Worm (Caenorhabditis elegans): ENCODE data around the gene zig-6.

The zig-6 gene

DNA sequence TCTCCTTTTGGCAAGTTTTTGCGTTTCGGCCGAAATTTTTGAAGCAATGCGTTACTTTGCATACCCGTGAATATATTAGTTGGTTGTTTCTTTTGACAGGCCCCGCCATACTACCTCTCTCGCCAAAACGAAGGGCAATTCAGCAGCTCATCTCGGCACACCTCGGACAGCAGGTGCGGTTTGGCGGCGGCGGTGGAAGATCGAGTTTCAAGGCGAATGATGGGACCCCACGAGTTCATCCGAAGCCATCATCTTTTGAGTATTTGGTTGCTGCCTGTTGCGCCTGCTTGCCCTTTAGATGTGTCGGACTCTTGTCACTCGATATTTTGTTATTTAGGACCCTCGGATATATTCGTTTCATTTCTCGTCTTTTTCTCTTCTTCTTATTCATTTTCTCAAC lies 19.4 kb upstream of the zig-6 start:
- TF ChIP-seq tra-1 (GFP tag; IDR thresholded peaks at IDR 0.05), result peak; percentile 19; the same call in 1 of the 2 replicates
- TF ChIP-seq ctbp-1 (GFP tag; IDR thresholded peaks at IDR 0.05), result 0 out of 2 replicates have a peak, but pooled peaks have one; percentile 11
- TF ChIP-seq hif-1 (tag; optimal IDR thresholded peaks at IDR 0.05), result peak in 1 of 2 experiments; percentile 5
- TF ChIP-seq F37D6.2 (tag; optimal IDR thresholded peaks at IDR 0.05), result no peak
- TF ChIP-seq egl-43 (GFP tag; IDR thresholded peaks at IDR 0.05), result peak; percentile 61; the same call in 1 of the 2 replicates
- no peak for TF ChIP-seq dpl-1 (GFP tag; optimal IDR thresholded peaks at IDR 0.05)
- no peak for TF ChIP-seq vab-7 (GFP tag; IDR thresholded peaks at IDR 0.05)
- no peak for TF ChIP-seq dmd-8 (GFP tag; IDR thresholded peaks at IDR 0.05)
- TF ChIP-seq set-16 (GFP tag; IDR thresholded peaks at IDR 0.05), result peak; percentile 70
- TF ChIP-seq madf-5 (GFP tag; IDR thresholded peaks at IDR 0.05), result no peak
- TF ChIP-seq daf-12 (tag; optimal IDR thresholded peaks at IDR 0.05), result no peak
- TF ChIP-seq F10B5.3 (tag; optimal IDR thresholded peaks at IDR 0.05), result no peak

DNA sequence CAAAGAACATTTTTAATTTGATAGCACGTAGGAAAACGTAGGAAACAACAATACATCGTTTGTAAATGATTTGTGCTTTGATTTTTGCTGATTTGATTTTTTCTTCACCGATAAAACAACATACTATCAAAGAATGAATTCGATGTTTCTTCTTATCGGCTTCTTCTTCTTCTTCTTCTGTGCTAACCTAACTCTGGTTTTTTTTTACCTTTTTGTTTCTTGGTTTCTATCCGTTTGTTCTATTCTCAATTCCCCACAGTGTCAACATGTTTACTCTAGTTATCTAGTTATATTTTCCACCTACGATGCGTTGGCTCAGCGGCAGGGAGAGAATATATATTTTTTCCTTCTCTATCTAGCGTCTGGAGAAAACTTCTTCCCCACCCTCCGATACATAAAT lies 18.9 kb upstream of the zig-6 start:
- TF ChIP-seq ama-1 (optimal IDR thresholded peaks at IDR 0.05) (no peak), daf-12 (tag; optimal IDR thresholded peaks at IDR 0.05) (no peak), nhr-77 (tag; optimal IDR thresholded peaks at IDR 0.05) (peak; percentile 11), lsy-2 (tag; optimal IDR thresholded peaks at IDR 0.05) (no peak), dmd-6 (GFP tag; IDR thresholded peaks at IDR 0.05) (peak; percentile 13; the same call in 1 of the 2 replicates), R02D3.7 (tag; optimal IDR thresholded peaks at IDR 0.05) (no peak), pha-4 (GFP tag; IDR thresholded peaks at IDR 0.05) (no peak), pha-4 (tag; optimal IDR thresholded peaks at IDR 0.05) (no peak), zfp-3 (GFP tag; conservative IDR thresholded peaks at IDR 0.05) (no peak), tag-97 (GFP tag; IDR thresholded peaks at IDR 0.05) (no peak), ZK337.2 (GFP tag; IDR thresholded peaks at IDR 0.05) (no peak), pqm-1 (tag; optimal IDR thresholded peaks at IDR 0.05) (peak; percentile 27), fkh-10 (GFP tag; optimal IDR thresholded peaks at IDR 0.05) (no peak), daf-8 (GFP tag; IDR thresholded peaks at IDR 0.05) (no peak), ceh-32 (tag; optimal IDR thresholded peaks at IDR 0.05; ENCODE audit: poor library complexity) (no peak), attf-4 (tag; optimal IDR thresholded peaks at IDR 0.05) (no peak), T26A8.4 (GFP tag; IDR thresholded peaks at IDR 0.05) (no peak), spr-3 (GFP tag; optimal IDR thresholded peaks at IDR 0.05) (no peak), lin-39 (tag; optimal IDR thresholded peaks at IDR 0.05) (no peak), spr-1 (tag; optimal IDR thresholded peaks at IDR 0.05) (no peak), ces-1 (GFP tag; optimal IDR thresholded peaks at IDR 0.05) (no peak), aha-1 (tag) (peak; percentile 74), daf-16 (GFP tag; optimal IDR thresholded peaks at IDR 0.05) (peak in 1 of 2 experiments; percentile 40), daf-16 (tag; optimal IDR thresholded peaks at IDR 0.05) (peak; percentile 78), mes-2 (tag; optimal IDR thresholded peaks at IDR 0.05; ENCODE audit: poor library complexity, severe bottlenecking) (no peak), egl-27 (tag; optimal IDR thresholded peaks at IDR 0.05) (no peak), rbr-2 (tag; optimal IDR thresholded peaks at IDR 0.05) (no peak), nhr-28 (tag; optimal IDR thresholded peaks at IDR 0.05) (peak; percentile 47), zfp-2 (tag; optimal IDR thresholded peaks at IDR 0.05) (no peak)

DNA sequence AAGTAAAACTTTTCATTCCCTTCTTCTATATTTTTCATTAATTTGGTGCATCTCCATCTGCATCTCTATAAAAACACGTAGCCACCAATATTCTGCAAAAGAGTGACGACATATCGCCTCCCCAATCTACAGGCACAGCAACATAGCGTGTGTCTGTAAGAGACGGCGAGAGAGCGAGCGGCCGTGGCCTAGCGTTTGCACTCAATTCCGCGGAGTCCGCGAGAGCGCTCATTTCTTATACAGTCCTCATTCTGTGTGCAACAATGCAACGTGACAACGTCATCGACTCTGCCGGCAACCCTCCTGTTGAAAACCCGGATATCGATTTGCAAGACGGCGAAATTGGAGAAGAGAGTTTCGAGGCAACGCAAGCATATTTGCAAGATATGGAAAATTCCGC lies 16.7 kb upstream of the zig-6 start, which contains the start of gene H28G03.2:
H28G03.2 (plus strand) TSS at position 200 of the 400 bp plus-strand sequence.
- TF ChIP-seq hlh-11 (tag; optimal IDR thresholded peaks at IDR 0.05), result peak; percentile 21
- no peak for TF ChIP-seq daf-8 (GFP tag; IDR thresholded peaks at IDR 0.05)
- TF ChIP-seq lin-39 (tag; optimal IDR thresholded peaks at IDR 0.05), result no peak
- peak; percentile 79 for TF ChIP-seq mes-2 (tag; optimal IDR thresholded peaks at IDR 0.05; ENCODE audit: poor library complexity, severe bottlenecking)
- TF ChIP-seq nhr-28 (tag; optimal IDR thresholded peaks at IDR 0.05), result peak; percentile 20
- TF ChIP-seq lsy-2 (tag; optimal IDR thresholded peaks at IDR 0.05), result no peak
- peak in 1 of 2 experiments; percentile 82 for TF ChIP-seq hif-1 (tag; optimal IDR thresholded peaks at IDR 0.05)
- no peak for TF ChIP-seq ceh-32 (tag; optimal IDR thresholded peaks at IDR 0.05; ENCODE audit: poor library complexity)
- TF ChIP-seq F44E2.7 (GFP tag; IDR thresholded peaks at IDR 0.05), result no peak
- TF ChIP-seq mxl-2 (GFP tag; conservative IDR thresholded peaks at IDR 0.05), result no peak
- no peak for TF ChIP-seq daf-16 (GFP tag; optimal IDR thresholded peaks at IDR 0.05)
- peak; percentile 30 for TF ChIP-seq daf-16 (tag; optimal IDR thresholded peaks at IDR 0.05)
- TF ChIP-seq pqm-1 (tag; optimal IDR thresholded peaks at IDR 0.05), result no peak
- 0 out of 2 replicates have a peak, but pooled peaks have one; percentile 15 for TF ChIP-seq set-16 (GFP tag; IDR thresholded peaks at IDR 0.05)
- TF ChIP-seq hmg-1.1 (GFP tag; IDR thresholded peaks at IDR 0.05), result peak; percentile 28; the same call in 1 of the 2 replicates
- no peak for TF ChIP-seq ztf-7 (tag; optimal IDR thresholded peaks at IDR 0.05)
- TF ChIP-seq nhr-25 (tag; optimal IDR thresholded peaks at IDR 0.05; ENCODE audit: borderline replicate concordance, insufficient read depth), result no peak
- TF ChIP-seq madf-9 (GFP tag; conservative IDR thresholded peaks at IDR 0.05), result no peak
- no peak for TF ChIP-seq nhr-41 (GFP tag; IDR thresholded peaks at IDR 0.05)
- no peak for TF ChIP-seq ama-1 (optimal IDR thresholded peaks at IDR 0.05)
- no peak for TF ChIP-seq spr-3 (GFP tag; optimal IDR thresholded peaks at IDR 0.05)
- TF ChIP-seq aha-1 (tag), result peak; percentile 15
